Worm (Caenorhabditis elegans): ENCODE measurements around the gene srh-52.

srh-52 gene

DNA sequence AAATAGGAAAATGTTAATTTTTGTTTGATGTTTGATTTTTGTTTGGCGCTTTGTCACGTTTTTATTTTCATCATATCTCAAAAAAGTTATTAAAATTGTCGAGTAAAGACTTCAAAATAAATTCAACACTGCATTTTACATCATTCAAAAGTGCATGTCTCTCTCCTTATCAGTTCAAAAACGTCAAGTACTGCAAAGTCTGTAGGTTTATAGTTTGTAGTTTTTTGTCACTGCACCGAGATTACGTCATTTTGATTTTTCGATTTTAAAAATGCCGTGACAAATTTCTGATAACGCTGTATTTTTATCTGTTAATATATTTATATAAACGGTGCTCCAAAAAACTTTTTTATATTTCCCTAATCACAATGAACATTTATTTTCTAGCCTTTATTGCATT, 21.5 kb downstream of the srh-52 start, which contains the start of gene C29F3.7:
C29F3.7 (plus strand) TSS at position 254 of the 400 bp plus-strand sequence.
- no peak for TF ChIP-seq somi-1 (GFP tag; optimal IDR thresholded peaks at IDR 0.05)
- no peak for TF ChIP-seq sdz-38 (tag; optimal IDR thresholded peaks at IDR 0.05)
- peak; percentile 78 for TF ChIP-seq ztf-22 (GFP tag; optimal IDR thresholded peaks at IDR 0.05)
- TF ChIP-seq pha-4 (tag; optimal IDR thresholded peaks at IDR 0.05) = no peak
- TF ChIP-seq F52B5.7 (tag; optimal IDR thresholded peaks at IDR 0.05) = no peak
- TF ChIP-seq ZK185.1 (tag; optimal IDR thresholded peaks at IDR 0.05; ENCODE audit: poor library complexity, severe bottlenecking) = no peak
- peak; percentile 92 for TF ChIP-seq nhr-80 (tag; optimal IDR thresholded peaks at IDR 0.05)
- no peak for TF ChIP-seq egl-44 (GFP tag; IDR thresholded peaks at IDR 0.05)
- peak; percentile 49 for TF ChIP-seq unc-62 (GFP tag; optimal IDR thresholded peaks at IDR 0.05)
- peak; percentile 16; the same call in 1 of the 2 replicates for TF ChIP-seq cebp-1 (GFP tag; IDR thresholded peaks at IDR 0.05)
- no peak for TF ChIP-seq cebp-1 (tag; optimal IDR thresholded peaks at IDR 0.05)
- peak; percentile 85 for TF ChIP-seq atf-7 (tag; optimal IDR thresholded peaks at IDR 0.05)

DNA sequence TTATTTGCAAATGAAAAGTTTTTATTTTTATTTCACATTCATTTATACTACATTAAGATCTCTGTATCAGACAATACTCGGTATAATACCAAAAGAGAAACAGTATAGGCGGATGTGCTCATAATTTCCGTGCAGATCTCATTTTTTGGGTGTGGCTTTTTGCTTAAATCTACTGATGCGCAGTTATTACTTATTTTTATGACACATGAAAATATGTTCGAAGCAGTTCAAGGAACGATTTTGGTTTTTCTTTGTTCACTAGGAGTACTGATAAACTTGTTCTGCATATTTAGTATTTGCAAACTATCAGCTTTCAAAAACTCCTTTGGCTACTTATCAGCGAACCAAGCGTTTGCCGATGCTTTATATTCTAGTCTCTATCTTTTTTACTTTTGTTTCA, 23.7 kb downstream of the srh-52 start, which contains the start of gene srx-58:
srx-58 (plus strand) TSS at position 301 of the 400 bp plus-strand sequence.
- TF ChIP-seq hrde-1 (tag; optimal IDR thresholded peaks at IDR 0.05; ENCODE audit: borderline replicate concordance) (no peak), nhr-80 (tag; optimal IDR thresholded peaks at IDR 0.05) (no peak), bed-1 (GFP tag; IDR thresholded peaks at IDR 0.05) (no peak), nfyb-1 (GFP tag; IDR thresholded peaks at IDR 0.05) (no peak), lag-1 (GFP tag; IDR thresholded peaks at IDR 0.05) (no peak), F23B12.7 (tag; optimal IDR thresholded peaks at IDR 0.05; ENCODE audit: insufficient read depth) (no peak), lsy-27 (tag; optimal IDR thresholded peaks at IDR 0.05; ENCODE audit: borderline replicate concordance, insufficient read depth) (no peak), B0019.2 (GFP tag; conservative IDR thresholded peaks at IDR 0.05) (no peak), sea-2 (GFP tag; IDR thresholded peaks at IDR 0.05) (no peak), snpc-1.3 (tag; optimal IDR thresholded peaks at IDR 0.05; ENCODE audit: insufficient read depth) (no peak)

ce11 chrV:15350615-15351014, 25.5 kb downstream of the srh-52 start, which contains the start of gene clec-231:
Gene clec-231, minus strand, starts transcription at chrV:15350715.
- TF ChIP-seq let-526 (GFP tag; IDR thresholded peaks at IDR 0.05) (no peak), snpc-3.4 (tag; optimal IDR thresholded peaks at IDR 0.05) (no peak), F39B2.1 (GFP tag; IDR thresholded peaks at IDR 0.05) (no peak), aptf-2 (GFP tag; conservative IDR thresholded peaks at IDR 0.05) (no peak)

- no peak for TF ChIP-seq cebp-2 (GFP tag; IDR thresholded peaks at IDR 0.05)
- no peak for TF ChIP-seq snpc-1.1 (tag; optimal IDR thresholded peaks at IDR 0.05; ENCODE audit: insufficient read depth)
- no peak for TF ChIP-seq B0035.1 (tag; optimal IDR thresholded peaks at IDR 0.05)
- TF ChIP-seq dpff-1 (tag; optimal IDR thresholded peaks at IDR 0.05) = no peak
- TF ChIP-seq snpc-4 (GFP tag; optimal IDR thresholded peaks at IDR 0.05) = no peak
- TF ChIP-seq snpc-4 (tag; optimal IDR thresholded peaks at IDR 0.05) = no peak
Measured at ce11 chrV:15349044-15349443, 27.1 kb downstream of the srh-52 start, which contains the start of gene clec-230. Gene clec-230, minus strand, starts transcription at chrV:15349144.

- TF ChIP-seq snpc-3.4 (tag; optimal IDR thresholded peaks at IDR 0.05) (no peak), xnd-1 (tag; optimal IDR thresholded peaks at IDR 0.05) (no peak), aptf-3 (GFP tag; IDR thresholded peaks at IDR 0.05) (no peak), K12H6.12 (tag; optimal IDR thresholded peaks at IDR 0.05) (no peak), ccch-3 (GFP tag; optimal IDR thresholded peaks at IDR 0.05) (no peak), mel-28 (tag; optimal IDR thresholded peaks at IDR 0.05; ENCODE audit: borderline replicate concordance) (no peak), him-1 (tag; optimal IDR thresholded peaks at IDR 0.05) (no peak), nhr-90 (tag; optimal IDR thresholded peaks at IDR 0.05) (no peak), sdz-38 (tag; optimal IDR thresholded peaks at IDR 0.05) (no peak), B0035.1 (tag; optimal IDR thresholded peaks at IDR 0.05) (no peak), egrh-3 (GFP tag; IDR thresholded peaks at IDR 0.05) (no peak), bed-2 (GFP tag; IDR thresholded peaks at IDR 0.05) (no peak), ztf-18 (tag; optimal IDR thresholded peaks at IDR 0.05) (no peak)
Measured at ce11 chrV:15347292-15347691, 28.8 kb downstream of the srh-52 start, which contains the start of gene C29F3.3. Gene C29F3.3, minus strand, starts transcription at chrV:15347392.

Measured in whole organism, young adult.